Worm (Caenorhabditis elegans): ENCODE data around the gene scl-9.

Gene scl-9

DNA sequence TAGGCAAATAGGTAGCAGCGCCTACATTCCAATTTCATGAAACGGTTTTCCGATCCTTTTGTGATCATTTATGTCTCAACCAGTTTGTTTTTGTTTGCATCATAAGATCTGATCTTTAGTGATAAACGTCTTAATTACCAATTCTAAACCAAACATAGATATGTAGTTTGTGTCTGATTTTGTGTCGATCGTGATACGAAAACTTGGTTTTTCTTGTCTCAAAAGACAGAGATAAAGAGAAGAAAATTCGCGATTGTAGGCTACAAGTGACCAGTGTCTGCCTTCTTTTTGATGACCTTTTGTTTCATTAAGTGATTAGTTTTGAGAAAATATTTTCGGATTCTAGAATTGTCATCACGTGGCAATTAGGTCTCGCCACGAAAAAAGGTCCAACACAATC is 33.2 kb downstream of the scl-9 start (continued):
- TF ChIP-seq C34B4.2 (tag; optimal IDR thresholded peaks at IDR 0.05) (no peak), pag-3 (tag; optimal IDR thresholded peaks at IDR 0.05; ENCODE audit: borderline replicate concordance, insufficient read depth) (no peak), aly-2 (tag; optimal IDR thresholded peaks at IDR 0.05) (no peak), fkh-8 (tag; optimal IDR thresholded peaks at IDR 0.05) (no peak), rnt-1 (tag; optimal IDR thresholded peaks at IDR 0.05) (no peak), nhr-90 (tag; optimal IDR thresholded peaks at IDR 0.05; ENCODE audit: poor library complexity) (peak; percentile 41), pqm-1 (tag; optimal IDR thresholded peaks at IDR 0.05) (no peak), unc-130 (tag; optimal IDR thresholded peaks at IDR 0.05) (no peak), skn-1 (tag; optimal IDR thresholded peaks at IDR 0.05) (peak; percentile 28), elt-3 (tag; optimal IDR thresholded peaks at IDR 0.05) (peak in 2 of 6 experiments; percentile 79 to 84), egl-27 (tag; optimal IDR thresholded peaks at IDR 0.05) (no peak), vab-15 (tag; optimal IDR thresholded peaks at IDR 0.05) (no peak), lin-14 (GFP tag; optimal IDR thresholded peaks at IDR 0.05) (peak; percentile 71), sup-37 (GFP tag; optimal IDR thresholded peaks at IDR 0.05) (no peak), nhr-28 (tag; optimal IDR thresholded peaks at IDR 0.05) (no peak), swsn-7 (tag; optimal IDR thresholded peaks at IDR 0.05) (no peak), nhr-12 (tag; optimal IDR thresholded peaks at IDR 0.05) (no peak), snpc-4 (tag; optimal IDR thresholded peaks at IDR 0.05) (no peak), pax-3 (tag; optimal IDR thresholded peaks at IDR 0.05) (no peak), efl-1 (optimal IDR thresholded peaks at IDR 0.05) (no peak), efl-1 (GFP tag; optimal IDR thresholded peaks at IDR 0.05 in 1 of 2) (peak in 1 of 2 experiments; percentile 40), jun-1 (tag; optimal IDR thresholded peaks at IDR 0.05) (no peak), fos-1 (tag; optimal IDR thresholded peaks at IDR 0.05) (no peak), sptf-1 (tag; optimal IDR thresholded peaks at IDR 0.05) (no peak), irx-1 (tag; optimal IDR thresholded peaks at IDR 0.05) (no peak), lin-35 (GFP tag; optimal IDR thresholded peaks at IDR 0.05) (peak in 1 of 2 experiments; percentile 44), C04F5.9 (tag; optimal IDR thresholded peaks at IDR 0.05) (no peak), blmp-1 (tag; optimal IDR thresholded peaks at IDR 0.05) (peak; percentile 39), snu-23 (GFP tag; optimal IDR thresholded peaks at IDR 0.05) (peak; percentile 48), lir-3 (tag; optimal IDR thresholded peaks at IDR 0.05; ENCODE audit: poor library complexity) (no peak), tbx-2 (tag; optimal IDR thresholded peaks at IDR 0.05) (peak; percentile 6), nhr-237 (tag; optimal IDR thresholded peaks at IDR 0.05) (no peak)

DNA sequence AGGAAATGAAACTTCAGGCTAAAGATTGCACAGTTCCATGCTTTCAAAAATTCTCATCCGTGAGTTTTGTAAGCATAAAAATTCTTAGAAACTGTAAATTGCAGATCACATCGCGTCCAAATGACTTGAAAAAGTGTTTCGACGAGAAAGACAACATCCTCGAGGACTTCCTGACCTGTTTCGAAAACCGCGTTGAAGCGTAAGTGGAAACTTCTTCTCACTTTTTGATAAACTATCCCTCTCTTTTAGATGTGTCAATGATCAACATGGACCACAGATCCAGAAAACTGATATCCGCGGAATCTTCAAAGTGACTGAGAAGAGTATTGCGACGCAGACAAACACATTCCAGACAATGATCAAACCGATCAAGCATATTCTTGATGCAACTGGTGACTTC is 33.9 kb downstream of the scl-9 start:
- TF ChIP-seq nhr-12 (tag; optimal IDR thresholded peaks at IDR 0.05) (no peak), grh-1 (GFP tag; IDR thresholded peaks at IDR 0.05) (no peak), efl-1 (optimal IDR thresholded peaks at IDR 0.05) (no peak), efl-1 (GFP tag; optimal IDR thresholded peaks at IDR 0.05 in 1 of 2) (peak in 1 of 2 experiments; percentile 10), blmp-1 (tag; optimal IDR thresholded peaks at IDR 0.05) (peak; percentile 45)

DNA sequence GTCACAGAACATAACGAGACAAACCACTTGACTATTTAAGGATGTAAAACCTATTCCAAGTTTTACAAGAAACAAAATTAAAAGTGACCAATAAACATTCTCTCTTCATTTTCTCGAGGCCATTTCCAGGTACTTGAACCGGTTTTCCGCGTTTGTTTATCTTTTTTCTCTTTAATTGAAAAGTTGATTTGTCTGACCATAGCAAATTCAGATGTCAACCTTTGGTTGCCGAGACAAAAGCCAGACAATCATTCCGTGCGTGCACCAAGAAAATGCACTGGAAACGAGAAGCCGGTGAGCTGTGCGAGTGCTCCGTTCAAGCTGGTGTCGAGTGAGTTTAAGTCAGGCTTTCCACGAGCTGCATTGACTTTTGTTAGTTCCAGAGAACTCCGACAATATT is 35.2 kb downstream of the scl-9 start:
- TF ChIP-seq lsy-2 (tag; optimal IDR thresholded peaks at IDR 0.05), result peak in 1 of 2 experiments; percentile 25
- TF ChIP-seq hlh-17 (GFP tag; optimal IDR thresholded peaks at IDR 0.05; ENCODE audit: borderline replicate concordance), result no peak
- no peak for TF ChIP-seq jun-1 (tag; optimal IDR thresholded peaks at IDR 0.05)
- peak in 1 of 2 experiments; percentile 26 for TF ChIP-seq lin-35 (GFP tag; optimal IDR thresholded peaks at IDR 0.05)
- peak; percentile 2 for TF ChIP-seq rnt-1 (tag; optimal IDR thresholded peaks at IDR 0.05)
- TF ChIP-seq nhr-20 (tag; optimal IDR thresholded peaks at IDR 0.05), result peak; percentile 39
- TF ChIP-seq elt-3 (tag; optimal IDR thresholded peaks at IDR 0.05), result peak in 2 of 6 experiments; percentile 30 to 62
- peak; percentile 48 for TF ChIP-seq lin-14 (GFP tag; optimal IDR thresholded peaks at IDR 0.05)
- TF ChIP-seq snu-23 (GFP tag; optimal IDR thresholded peaks at IDR 0.05), result peak; percentile 10
- TF ChIP-seq egl-13 (tag; optimal IDR thresholded peaks at IDR 0.05), result no peak
- no peak for TF ChIP-seq elt-2 (tag; optimal IDR thresholded peaks at IDR 0.05)
- TF ChIP-seq grh-1 (GFP tag; IDR thresholded peaks at IDR 0.05), result peak; percentile 68
- TF ChIP-seq efl-1 (optimal IDR thresholded peaks at IDR 0.05), result no peak
- TF ChIP-seq efl-1 (GFP tag; optimal IDR thresholded peaks at IDR 0.05 in 1 of 2), result peak in 1 of 2 experiments; percentile 8
- TF ChIP-seq ama-1 (optimal IDR thresholded peaks at IDR 0.05), result no peak
- no peak for TF ChIP-seq unc-86 (tag; optimal IDR thresholded peaks at IDR 0.05)
- peak; percentile 87 for TF ChIP-seq nhr-85 (tag)
- TF ChIP-seq blmp-1 (tag; optimal IDR thresholded peaks at IDR 0.05), result peak; percentile 45

All from whole organism, L1 larva.